Worm (Caenorhabditis elegans) whole organism, dauer: ENCODE measurements around the gene mex-5.

Source experiments
- unc-62 ChIP-seq: sonication (generic microtip); optimal IDR thresholded peaks from 2 replicates; lab custom pipeline; 2017; ENCODE audit warnings: missing biosample characterization, missing genetic modification reagents, missing genetic modification characterization

mex-5 gene

DNA sequence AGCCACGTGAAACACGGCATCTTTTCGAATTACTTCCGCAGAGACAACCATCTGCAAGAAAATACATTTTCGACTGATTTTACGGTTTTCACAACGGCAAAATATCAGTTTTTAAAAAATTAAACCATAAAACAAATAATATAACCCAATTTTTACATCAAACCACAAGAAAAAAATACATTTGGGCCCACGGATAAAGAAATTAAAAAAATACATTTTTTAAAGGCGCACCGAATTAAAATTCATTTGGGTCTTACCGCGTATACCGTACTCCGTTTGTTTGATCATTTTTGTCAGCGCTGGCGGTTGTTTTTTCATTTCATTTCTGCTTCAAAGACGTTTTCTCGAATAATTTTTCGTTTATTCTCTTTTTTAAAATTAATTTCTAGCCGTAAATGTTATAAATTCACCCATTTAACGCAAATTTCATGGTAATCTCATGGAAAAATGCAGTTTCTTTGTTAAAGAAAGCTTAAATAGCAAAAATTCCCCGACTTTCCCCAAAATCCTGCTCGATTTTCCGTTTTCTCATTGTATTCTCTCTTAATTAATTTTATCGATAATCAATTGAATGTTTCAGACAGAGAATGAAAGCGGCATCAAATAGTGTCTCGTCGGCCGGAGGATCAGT is at the start of gene mex-5, which contains the start of gene rec-8:
Gene mex-5, plus strand, starts transcription at position 581 of the 631 bp plus-strand sequence.
Gene rec-8, minus strand, starts transcription at position 51 of the 631 bp plus-strand sequence.
- TF ChIP-seq unc-62 (GFP tag; lab: Kevin White, UChicago) = no peak

DNA sequence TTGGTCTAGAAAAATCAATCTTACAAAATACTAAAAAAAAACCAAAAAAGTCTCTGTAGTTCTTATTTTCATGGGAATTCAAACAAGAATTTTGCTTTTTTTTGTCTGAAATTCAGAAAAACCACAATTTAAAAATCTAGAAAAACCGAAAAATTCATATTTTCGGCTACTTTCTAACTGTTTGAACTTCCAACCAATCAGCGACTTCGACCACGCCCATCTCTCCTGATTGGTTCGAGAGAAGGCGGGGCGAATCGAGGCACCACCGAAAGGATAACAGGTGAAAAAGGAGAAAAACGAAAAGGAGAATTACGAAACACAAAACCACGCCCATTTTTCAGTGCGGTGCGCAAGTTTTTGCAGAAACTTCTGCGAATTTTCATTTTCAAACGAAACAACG is 48.7 kb upstream of the mex-5 start:
- no peak for TF ChIP-seq unc-62 (GFP tag; lab: Kevin White, UChicago)

DNA sequence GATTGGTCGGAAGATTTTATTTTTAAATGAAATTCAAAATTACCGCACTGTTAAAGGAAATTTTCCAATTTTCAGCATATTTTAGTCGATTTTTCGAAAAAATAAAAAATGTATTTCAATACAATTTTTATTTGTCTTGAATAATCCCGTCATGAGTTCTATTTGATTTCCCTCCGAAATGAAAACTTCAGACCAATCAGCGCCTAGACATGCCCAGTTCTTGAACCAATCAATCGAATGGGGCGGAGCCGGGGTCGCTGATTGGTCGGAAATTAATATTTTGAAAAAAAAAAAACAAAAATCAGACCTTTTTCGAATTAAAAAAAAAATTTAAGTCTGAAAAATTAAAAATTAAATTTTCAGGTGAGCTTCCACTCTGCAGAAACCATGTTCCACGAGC is 43.9 kb upstream of the mex-5 start:
- TF ChIP-seq unc-62 (GFP tag; lab: Kevin White, UChicago) = no peak

DNA sequence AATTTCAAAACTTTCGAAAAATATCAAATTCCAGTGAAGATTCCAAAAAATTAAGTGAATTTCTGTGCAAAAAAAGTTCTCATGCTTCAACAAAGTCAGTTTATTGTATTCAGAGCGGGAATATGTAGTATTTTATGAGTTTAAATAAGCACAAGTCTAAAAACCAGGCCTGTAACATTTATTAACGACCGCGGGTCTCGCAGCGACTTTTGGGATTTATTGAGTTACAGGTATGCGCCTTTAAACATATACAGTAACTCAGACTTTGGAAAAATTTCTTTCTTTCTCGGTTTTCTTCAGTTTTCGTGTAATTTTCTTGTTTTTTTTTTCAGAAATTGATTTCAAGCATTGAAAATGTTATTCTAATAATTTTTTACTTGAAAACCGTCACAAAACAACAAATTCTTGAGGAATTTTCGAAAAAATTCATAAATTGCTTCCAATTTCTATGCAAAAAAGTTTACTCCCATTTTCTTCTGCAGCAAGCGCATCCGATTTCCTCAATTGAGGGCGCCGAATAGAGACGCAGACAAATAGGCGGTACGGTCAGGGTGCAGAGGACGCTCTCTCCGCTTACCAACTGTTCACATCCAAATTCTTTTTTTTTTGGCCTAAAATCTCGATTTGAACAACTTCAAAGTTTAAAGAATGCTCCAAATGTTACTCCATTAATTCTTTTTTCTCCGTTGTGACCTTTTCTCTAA is 42.0 kb upstream of the mex-5 start:
- no peak for TF ChIP-seq unc-62 (GFP tag; lab: Kevin White, UChicago)

DNA sequence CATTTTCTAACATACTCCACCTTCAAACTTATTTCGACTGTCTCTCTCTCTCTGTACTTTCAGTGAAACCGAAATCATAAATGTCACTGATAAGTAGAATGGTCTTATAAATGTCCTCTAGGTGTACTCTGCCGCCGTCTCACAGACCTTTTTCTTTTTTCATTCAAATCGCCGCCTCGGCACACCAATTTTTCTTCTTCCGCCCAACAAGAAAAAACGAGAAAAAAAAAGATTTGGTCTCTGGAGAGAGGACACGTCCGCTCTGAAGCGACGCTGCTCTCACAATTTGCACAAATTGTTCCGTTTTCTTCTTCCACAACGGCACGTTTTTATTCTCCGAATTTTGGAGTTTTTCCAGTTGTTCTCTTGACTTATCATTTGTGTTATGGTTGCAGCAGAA is 40.4 kb upstream of the mex-5 start:
- TF ChIP-seq unc-62 (GFP tag; lab: Kevin White, UChicago) = no peak

DNA sequence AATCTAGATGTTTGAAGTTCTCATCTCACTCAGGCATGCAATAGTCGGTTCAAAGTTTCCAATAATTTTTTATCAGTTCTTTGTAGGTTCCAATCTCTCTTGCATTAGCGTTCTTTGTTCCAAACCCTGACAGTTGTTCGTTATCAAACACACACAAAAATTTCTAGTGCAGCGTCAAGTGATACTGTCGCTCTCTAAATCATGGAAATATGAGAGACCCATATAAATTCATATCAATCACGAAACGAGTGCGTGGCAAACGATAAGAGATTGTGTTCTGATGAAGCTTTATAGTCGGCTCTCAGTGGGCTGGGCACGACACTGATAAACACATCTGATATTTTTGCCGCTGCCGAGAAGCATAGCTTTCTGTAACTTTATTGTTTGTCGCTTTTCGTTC is 39.3 kb upstream of the mex-5 start:
- TF ChIP-seq unc-62 (GFP tag; lab: Kevin White, UChicago) = no peak

DNA sequence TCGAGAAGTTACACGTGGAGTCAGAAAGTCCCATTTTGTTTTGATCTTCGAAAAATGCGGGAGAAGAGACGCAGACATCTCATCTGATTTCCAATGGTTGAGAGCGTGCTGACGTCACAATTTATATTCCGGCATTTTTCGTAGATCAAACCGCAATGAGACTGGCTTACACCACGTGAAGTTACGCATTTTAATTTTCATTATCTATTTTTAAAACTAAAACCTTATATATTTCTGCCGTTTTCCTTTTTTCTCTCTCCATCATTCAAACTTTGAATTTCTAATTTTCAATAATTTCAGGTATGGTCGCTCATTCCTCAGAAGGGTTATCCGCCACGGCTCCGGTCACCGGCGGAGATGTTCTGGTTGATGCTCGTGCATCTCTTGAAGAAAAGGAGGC is 38.2 kb upstream of the mex-5 start, which contains the start of gene fat-1:
Gene fat-1, plus strand, starts transcription at position 301 of the 400 bp plus-strand sequence.
- no peak for TF ChIP-seq unc-62 (GFP tag; lab: Kevin White, UChicago)

DNA sequence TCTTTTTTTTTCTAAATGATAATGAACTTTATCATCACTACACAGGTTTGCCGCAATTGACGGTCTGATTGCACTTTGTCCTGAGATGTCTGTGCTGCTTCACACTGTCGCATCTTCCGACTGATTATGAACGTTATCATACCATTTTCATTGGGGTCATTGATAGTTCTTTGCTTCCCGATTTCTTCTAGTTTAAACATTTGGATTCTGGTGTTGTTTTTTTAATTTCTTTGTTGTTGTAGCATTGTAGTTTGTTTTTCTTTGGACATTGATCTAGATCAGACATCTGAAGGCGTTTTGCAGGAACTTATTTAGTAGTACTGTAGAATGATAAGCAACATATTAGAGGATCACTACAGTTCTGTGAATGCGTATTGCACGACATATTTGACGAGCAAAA is 34.8 kb upstream of the mex-5 start:
- no peak for TF ChIP-seq unc-62 (GFP tag; lab: Kevin White, UChicago)

DNA sequence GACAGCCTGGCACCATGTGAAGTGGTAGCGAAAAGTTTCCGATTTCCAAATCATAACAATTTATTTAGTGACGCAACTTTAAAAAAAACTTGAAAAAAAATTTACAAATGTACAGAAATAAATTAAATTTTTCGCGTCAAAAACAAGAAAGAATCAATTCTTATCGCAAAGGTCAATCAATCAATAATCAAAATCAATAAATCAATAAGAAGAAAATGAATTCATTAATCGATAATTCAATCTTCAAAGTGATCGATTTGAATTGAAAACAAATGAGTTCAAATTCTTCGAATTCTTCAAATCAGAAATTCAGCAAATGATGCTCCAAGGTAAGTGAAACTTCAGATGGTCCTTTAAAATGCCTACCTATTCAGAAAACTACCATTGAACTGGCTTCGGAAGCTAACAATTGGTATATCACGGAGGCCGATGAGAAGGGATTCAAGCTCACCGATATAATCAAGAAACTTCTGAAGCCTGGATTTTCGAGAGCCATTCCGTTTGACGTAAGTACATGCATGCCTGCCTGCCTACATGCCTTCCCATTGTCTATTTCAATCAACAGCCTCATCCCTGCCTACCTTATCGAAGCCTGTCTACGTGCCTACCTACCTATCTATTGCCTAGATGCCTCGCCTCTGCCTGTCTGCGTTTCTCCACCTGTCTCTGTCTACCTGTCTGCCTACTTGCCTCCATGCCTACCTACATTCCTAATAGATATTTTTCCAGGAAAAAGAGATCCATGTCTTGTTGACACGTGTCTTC is 33.5 kb upstream of the mex-5 start:
- no peak for TF ChIP-seq unc-62 (GFP tag; lab: Kevin White, UChicago)

DNA sequence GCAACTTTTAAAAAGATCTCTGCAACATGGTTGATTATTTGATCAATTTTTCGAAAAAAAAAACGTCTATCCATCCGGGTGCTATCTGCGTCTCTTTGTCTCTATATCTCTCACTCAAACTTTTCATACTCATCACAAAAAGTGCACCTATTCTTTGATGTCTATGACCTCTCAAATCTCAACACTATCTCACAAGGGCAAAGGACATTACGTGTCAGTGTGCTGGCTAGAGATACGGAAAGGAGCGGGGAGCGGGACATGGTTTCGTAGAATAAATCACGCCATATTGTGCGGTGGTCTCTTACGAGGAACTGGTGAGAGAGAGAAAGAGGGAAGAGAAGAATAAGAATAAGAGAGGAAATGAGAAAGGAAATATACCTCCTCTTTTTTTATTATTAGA is 31.1 kb upstream of the mex-5 start:
- no peak for TF ChIP-seq unc-62 (GFP tag; lab: Kevin White, UChicago)

DNA sequence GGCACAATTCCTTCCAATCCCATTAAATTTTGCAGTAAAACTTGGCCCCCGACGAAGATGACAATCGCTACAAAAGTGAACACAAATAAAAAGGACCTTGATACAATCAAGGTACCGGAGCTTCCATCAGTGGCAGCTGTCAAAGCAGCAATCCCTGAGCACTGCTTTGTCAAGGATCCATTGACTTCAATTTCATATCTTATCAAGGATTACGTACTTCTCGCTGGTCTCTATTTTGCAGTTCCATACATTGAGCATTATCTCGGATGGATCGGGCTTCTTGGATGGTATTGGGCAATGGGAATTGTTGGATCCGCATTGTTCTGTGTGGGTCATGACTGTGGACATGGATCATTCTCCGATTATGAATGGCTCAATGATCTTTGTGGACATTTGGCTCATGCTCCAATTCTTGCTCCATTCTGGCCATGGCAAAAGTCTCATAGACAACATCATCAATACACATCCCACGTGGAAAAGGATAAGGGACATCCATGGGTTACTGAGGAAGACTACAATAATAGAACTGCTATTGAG is 29.6 kb upstream of the mex-5 start, which contains the start of gene fat-2:
Gene fat-2, plus strand, starts transcription at position 51 of the 537 bp plus-strand sequence.
- no peak for TF ChIP-seq unc-62 (GFP tag; lab: Kevin White, UChicago)

DNA sequence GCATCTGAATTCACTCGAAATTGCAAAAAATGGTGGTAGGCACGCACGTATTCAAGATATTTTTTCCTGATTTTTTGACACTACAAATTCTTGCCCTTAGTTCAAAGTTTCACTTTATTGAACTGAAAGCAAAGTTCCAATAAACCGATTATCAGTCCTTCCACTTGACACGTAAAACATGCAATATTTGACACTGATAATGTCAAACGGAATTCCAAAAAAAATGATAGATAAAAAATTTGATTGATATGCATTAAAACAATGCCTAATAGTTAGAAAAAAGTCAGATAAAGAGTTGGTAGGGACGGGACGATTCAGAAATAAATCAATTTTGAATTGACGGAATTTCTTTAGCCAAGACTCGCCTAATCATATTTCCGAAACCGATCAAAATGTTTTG is 26.5 kb upstream of the mex-5 start:
- no peak for TF ChIP-seq unc-62 (GFP tag; lab: Kevin White, UChicago)

DNA sequence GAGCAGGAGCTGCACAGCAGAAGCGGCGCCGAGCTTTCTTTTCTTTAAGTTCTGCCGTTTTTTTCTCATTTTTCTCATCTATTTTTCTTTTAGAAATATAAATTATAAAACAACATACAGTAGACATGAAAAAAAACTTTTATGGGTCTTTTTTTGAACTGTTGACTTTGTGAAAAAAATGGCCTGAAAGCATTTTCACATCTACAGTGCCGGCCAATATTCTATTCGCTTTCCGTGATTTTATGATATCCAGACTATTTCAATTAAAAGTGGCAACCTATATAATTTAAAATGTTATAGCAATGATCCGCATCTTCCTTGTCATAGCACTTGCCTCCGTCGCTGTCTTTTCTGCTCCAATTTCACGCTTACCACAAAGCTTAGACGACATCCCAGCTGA is 25.5 kb upstream of the mex-5 start, which contains the start of gene far-6:
Gene far-6, plus strand, starts transcription at position 301 of the 400 bp plus-strand sequence.
- TF ChIP-seq unc-62 (GFP tag; lab: Kevin White, UChicago) = no peak

DNA sequence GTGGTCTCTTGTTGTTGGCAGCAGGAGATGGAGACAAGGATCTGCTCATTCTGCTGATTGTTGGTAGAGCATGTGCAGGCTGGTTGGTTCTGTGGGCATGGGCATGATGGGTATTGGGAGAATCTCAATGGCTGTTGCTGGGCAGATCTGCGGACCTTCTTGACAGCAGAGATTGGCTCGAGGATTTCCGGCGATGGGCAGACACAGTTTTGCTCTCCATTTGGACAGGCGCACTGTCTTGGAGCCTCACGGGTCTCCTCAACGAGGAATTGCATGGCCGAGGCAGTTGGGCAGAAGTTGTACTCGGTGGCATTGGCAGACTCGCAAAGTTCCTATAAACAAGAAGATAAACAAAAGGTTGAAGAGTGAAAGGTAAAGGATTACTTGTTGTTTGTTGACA is 23.0 kb upstream of the mex-5 start:
- no peak for TF ChIP-seq unc-62 (GFP tag; lab: Kevin White, UChicago)

DNA sequence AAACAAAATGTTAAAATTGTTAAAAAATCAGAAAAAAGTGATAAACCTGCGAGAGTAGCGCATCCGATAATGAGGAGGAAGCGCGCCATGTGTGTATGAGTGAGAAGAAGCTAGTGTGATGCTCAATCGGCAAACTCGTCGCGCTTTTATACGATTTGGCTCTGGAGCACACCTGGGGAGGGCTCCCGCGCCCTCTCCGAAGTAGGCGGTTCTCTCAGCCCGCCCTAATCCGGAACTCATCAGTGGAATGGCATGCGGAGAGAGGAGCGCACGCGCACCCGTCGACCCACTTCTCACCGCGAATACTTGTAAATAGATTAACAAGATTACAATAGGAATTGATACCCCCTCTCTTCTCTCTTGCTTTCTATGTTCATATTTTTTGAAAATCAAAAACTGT is 22.2 kb upstream of the mex-5 start, which contains the start of gene pqn-74:
Gene pqn-74, minus strand, starts transcription at position 122 of the 400 bp plus-strand sequence.
- no peak for TF ChIP-seq unc-62 (GFP tag; lab: Kevin White, UChicago)

DNA sequence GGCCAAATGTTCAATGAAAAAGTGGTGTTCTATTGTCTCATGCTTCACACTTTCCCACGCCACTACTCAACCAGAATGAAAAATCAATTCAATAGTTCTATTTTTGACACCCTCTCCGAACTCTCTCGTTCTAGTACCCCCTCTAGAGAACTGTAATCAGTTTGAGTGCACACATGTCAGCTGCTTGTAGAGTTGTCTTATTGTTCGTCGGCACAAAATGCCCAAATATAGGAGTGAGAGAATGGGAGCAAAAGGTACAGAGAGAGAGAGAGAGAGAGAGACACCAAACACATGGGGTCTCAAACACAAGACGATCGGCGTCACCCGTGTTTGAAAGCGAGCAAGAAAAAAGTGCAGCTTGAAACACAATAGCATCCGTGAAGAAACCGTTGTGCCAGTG is 19.2 kb upstream of the mex-5 start:
- no peak for TF ChIP-seq unc-62 (GFP tag; lab: Kevin White, UChicago)
